Worm (Caenorhabditis elegans) whole organism, young adult: ENCODE results near the gene T05C12.1.

Experiments used
- B0336.3 ChIP-seq: fragments of 200-800 bp; sonication (Bioruptor generic); IDR thresholded peaks from 2 replicates; pipeline ENCODE4 v1.3.6; 2022; ENCODE audit warnings: missing genetic modification characterization, missing compliant biosample characterization
- F22D6.2 ChIP-seq: sonication (generic microtip); optimal IDR thresholded peaks from 2 replicates; lab custom pipeline; 2016; ENCODE audit warnings: mild to moderate bottlenecking, missing genetic modification characterization, missing compliant biosample characterization
- F37B4.10 ChIP-seq: fragments of 200-800 bp; sonication (Bioruptor generic); IDR thresholded peaks from 2 replicates; pipeline ENCODE4 v1.3.6; 2022; ENCODE audit warnings: missing genetic modification characterization, missing compliant biosample characterization
- F39B2.1 ChIP-seq: fragments of 200-800 bp; sonication (Bioruptor generic); IDR thresholded peaks from 2 replicates; pipeline ENCODE4 v1.3.6; 2022; ENCODE audit warnings: missing genetic modification reagents, missing genetic modification characterization, missing compliant biosample characterization
- F55B11.4 ChIP-seq: sonication (generic microtip); optimal IDR thresholded peaks from 2 replicates; lab custom pipeline; 2016; ENCODE audit warnings: missing compliant biosample characterization, missing genetic modification characterization, borderline replicate concordance; ENCODE audit not compliant: insufficient read depth
- F57A8.1 ChIP-seq: fragments of 200-800 bp; sonication (Bioruptor generic); optimal IDR thresholded peaks from 2 replicates; lab custom pipeline; 2018; ENCODE audit warnings: mild to moderate bottlenecking, missing genetic modification characterization, moderate library complexity, missing compliant biosample characterization
- K11D2.4 ChIP-seq: fragments of 200-800 bp; sonication (Bioruptor generic); IDR thresholded peaks from 2 replicates; pipeline ENCODE4 v1.3.6; 2022; ENCODE audit warnings: missing genetic modification reagents, missing genetic modification characterization, missing compliant biosample characterization
- Y53G8AR.9 ChIP-seq: fragments of 200-800 bp; sonication (Bioruptor generic); conservative IDR thresholded peaks from 2 replicates; pipeline ENCODE4 v1.3.6; 2022; ENCODE audit warnings: missing genetic modification reagents, missing genetic modification characterization, missing compliant biosample characterization
- aptf-3 ChIP-seq: fragments of 200-800 bp; sonication (Bioruptor generic); IDR thresholded peaks from 2 replicates; pipeline ENCODE4 v1.3.6; 2022; ENCODE audit warnings: missing genetic modification characterization, missing compliant biosample characterization
- attf-3 ChIP-seq: fragments of 200-800 bp; sonication (Bioruptor generic); conservative IDR thresholded peaks from 2 replicates; pipeline ENCODE4 v1.3.6; 2022; ENCODE audit warnings: missing genetic modification reagents, missing genetic modification characterization, missing compliant biosample characterization
- attf-5 ChIP-seq: fragments of 200-800 bp; sonication (Bioruptor generic); optimal IDR thresholded peaks from 2 replicates; lab custom pipeline; 2018; ENCODE audit warnings: mild to moderate bottlenecking, missing genetic modification characterization, missing compliant biosample characterization
- attf-6 ChIP-seq: fragments of 200-800 bp; sonication (Bioruptor generic); IDR thresholded peaks from 2 replicates; pipeline ENCODE4 v1.3.6; 2022; ENCODE audit warnings: missing genetic modification reagents, missing genetic modification characterization, missing compliant biosample characterization
- bed-2 ChIP-seq: fragments of 200-800 bp; sonication (Bioruptor generic); IDR thresholded peaks from 2 replicates; pipeline ENCODE4 v1.3.6; 2022; ENCODE audit warnings: missing genetic modification reagents, missing genetic modification characterization, missing compliant biosample characterization
- ccch-3 ChIP-seq: fragments of 200-800 bp; sonication (Bioruptor generic); optimal IDR thresholded peaks from 2 replicates; lab custom pipeline; 2018; ENCODE audit warnings: mild to moderate bottlenecking, missing genetic modification characterization, missing compliant biosample characterization
- ceh-100 ChIP-seq: fragments of 200-800 bp; sonication (Bioruptor generic); IDR thresholded peaks from 2 replicates; pipeline ENCODE4 v1.3.6; 2022; ENCODE audit warnings: missing genetic modification reagents, missing genetic modification characterization, missing compliant biosample characterization
- dox-1 ChIP-seq: fragments of 200-800 bp; sonication (Bioruptor generic); IDR thresholded peaks from 2 replicates; pipeline ENCODE4 v1.3.6; 2022; ENCODE audit warnings: missing genetic modification reagents, missing genetic modification characterization, missing compliant biosample characterization
- egl-18 ChIP-seq: fragments of 200-800 bp; sonication (Bioruptor generic); IDR thresholded peaks from 2 replicates; pipeline ENCODE4 v1.3.6; 2022; ENCODE audit warnings: missing genetic modification reagents, missing genetic modification characterization, missing compliant biosample characterization
- egl-44 ChIP-seq: fragments of 200-800 bp; sonication (Bioruptor generic); IDR thresholded peaks from 2 replicates; pipeline ENCODE4 v1.3.6; 2022; ENCODE audit warnings: missing genetic modification reagents, missing genetic modification characterization, missing compliant biosample characterization
- gei-17 ChIP-seq: fragments of 200-800 bp; sonication (Bioruptor generic); optimal IDR thresholded peaks from 2 replicates; lab custom pipeline; 2018; ENCODE audit warnings: mild to moderate bottlenecking, missing genetic modification characterization, missing compliant biosample characterization
- him-1 ChIP-seq: sonication (generic microtip); optimal IDR thresholded peaks from 2 replicates; lab custom pipeline; 2016; ENCODE audit warnings: missing genotype, missing genetic modification reagents, missing genetic modification characterization, missing compliant biosample characterization
- hlh-26 ChIP-seq: fragments of 200-800 bp; sonication (Bioruptor generic); conservative IDR thresholded peaks from 2 replicates; pipeline ENCODE4 v1.3.6; 2022; ENCODE audit warnings: missing genetic modification reagents, missing genetic modification characterization, missing compliant biosample characterization
- hmg-20 ChIP-seq: fragments of 200-800 bp; sonication (Bioruptor generic); IDR thresholded peaks from 2 replicates; pipeline ENCODE4 v1.3.6; 2022; ENCODE audit warnings: missing genetic modification reagents, missing genetic modification characterization, missing compliant biosample characterization
- hrde-1 ChIP-seq: sonication (generic microtip); optimal IDR thresholded peaks from 2 replicates; lab custom pipeline; 2016; ENCODE audit warnings: missing genetic modification characterization, mild to moderate bottlenecking, missing compliant biosample characterization, moderate library complexity, missing genotype, missing genetic modification reagents, borderline replicate concordance
- hsf-1 ChIP-seq: fragments of 200-800 bp; sonication (Bioruptor generic); IDR thresholded peaks from 2 replicates; pipeline ENCODE4 v1.3.6; 2022; ENCODE audit warnings: missing genetic modification reagents, missing genetic modification characterization, missing compliant biosample characterization
- lag-1 ChIP-seq: fragments of 200-800 bp; sonication (Bioruptor generic); IDR thresholded peaks from 2 replicates; pipeline ENCODE4 v1.3.6; 2022; ENCODE audit warnings: missing genetic modification reagents, missing genetic modification characterization, missing compliant biosample characterization
- lir-1 ChIP-seq: fragments of 200-800 bp; sonication (Bioruptor generic); conservative IDR thresholded peaks from 2 replicates; pipeline ENCODE4 v1.3.6; 2022; ENCODE audit warnings: missing genetic modification reagents, missing genetic modification characterization, missing compliant biosample characterization
- madf-3 ChIP-seq: fragments of 200-800 bp; sonication (Bioruptor generic); IDR thresholded peaks from 2 replicates; pipeline ENCODE4 v1.3.6; 2022; ENCODE audit warnings: missing genetic modification reagents, missing genetic modification characterization, missing compliant biosample characterization
- madf-6 ChIP-seq: fragments of 200-800 bp; sonication (Bioruptor generic); IDR thresholded peaks from 2 replicates; pipeline ENCODE4 v1.3.6; 2022; ENCODE audit warnings: missing genetic modification reagents, missing genetic modification characterization, missing compliant biosample characterization
- nfya-1 ChIP-seq: sonication (generic microtip); optimal IDR thresholded peaks from 2 replicates; lab custom pipeline; 2017; ENCODE audit warnings: antibody characterized with exemption, missing compliant biosample characterization, missing genetic modification characterization, borderline replicate concordance; ENCODE audit not compliant: insufficient read depth
- nfya-2 ChIP-seq: fragments of 200-800 bp; sonication (Bioruptor generic); IDR thresholded peaks from 2 replicates; pipeline ENCODE4 v1.3.6; 2022; ENCODE audit warnings: missing genetic modification reagents, missing genetic modification characterization, missing compliant biosample characterization
- nhr-179 ChIP-seq: sonication (generic microtip); optimal IDR thresholded peaks from 2 replicates; lab custom pipeline; 2016; ENCODE audit warnings: mild to moderate bottlenecking, missing genetic modification characterization, missing compliant biosample characterization
- nhr-80 ChIP-seq: sonication (generic microtip); optimal IDR thresholded peaks from 2 replicates; lab custom pipeline; 2016; ENCODE audit warnings: missing genetic modification characterization, missing compliant biosample characterization
- repo-1 ChIP-seq: sonication (generic microtip); optimal IDR thresholded peaks from 2 replicates; lab custom pipeline; 2017; ENCODE audit warnings: mild to moderate bottlenecking, missing genetic modification characterization, missing compliant biosample characterization
- snpc-1.3 ChIP-seq: sonication (generic microtip); optimal IDR thresholded peaks from 2 replicates; lab custom pipeline; 2017; ENCODE audit warnings: missing genetic modification characterization, mild to moderate bottlenecking, missing compliant biosample characterization, antibody characterized with exemption, moderate library complexity, missing genotype, missing genetic modification reagents; ENCODE audit not compliant: insufficient read depth
- snpc-4 ChIP-seq, 5 experiments: fragments of 150-350 bp in 1 of 5; sonication (generic microtip) in 4 of 5; optimal IDR thresholded peaks; 2 replicates each; lab custom pipeline; 2014 to 2018; ENCODE audit warnings: missing genetic modification characterization in 5 of 5, missing biosample characterization in 3 of 5, antibody characterized with exemption in 2 of 5, mild to moderate bottlenecking in 2 of 5, missing compliant biosample characterization in 2 of 5, missing genotype in 2 of 5, moderate library complexity in 2 of 5, missing genetic modification reagents in 1 of 5
- sptf-2 ChIP-seq: fragments of 200-800 bp; sonication (Bioruptor generic); optimal IDR thresholded peaks from 2 replicates; lab custom pipeline; 2018; ENCODE audit warnings: mild to moderate bottlenecking, missing genetic modification characterization, missing compliant biosample characterization
- tbx-9 ChIP-seq: sonication (generic microtip); optimal IDR thresholded peaks from 2 replicates; lab custom pipeline; 2016; ENCODE audit warnings: borderline replicate concordance, missing genetic modification characterization, inconsistent platforms, missing compliant biosample characterization
- ztf-18 ChIP-seq: sonication (generic microtip); optimal IDR thresholded peaks from 2 replicates; lab custom pipeline; 2016; ENCODE audit warnings: missing genotype, mild to moderate bottlenecking, missing genetic modification characterization, missing compliant biosample characterization
- ztf-22 ChIP-seq: fragments of 200-800 bp; sonication (Bioruptor generic); optimal IDR thresholded peaks from 2 replicates; lab custom pipeline; 2018; ENCODE audit warnings: mild to moderate bottlenecking, missing genetic modification characterization, moderate library complexity, missing compliant biosample characterization
- ztf-3 ChIP-seq: fragments of 200-800 bp; sonication (Bioruptor generic); optimal IDR thresholded peaks from 2 replicates; lab custom pipeline; 2018; ENCODE audit warnings: mild to moderate bottlenecking, missing genetic modification characterization, missing compliant biosample characterization
- ztf-6 ChIP-seq: fragments of 200-800 bp; sonication (Bioruptor generic); IDR thresholded peaks from 2 replicates; pipeline ENCODE4 v1.3.6; 2022; ENCODE audit warnings: missing genetic modification reagents, missing genetic modification characterization, missing compliant biosample characterization

The T05C12.1 gene

DNA sequence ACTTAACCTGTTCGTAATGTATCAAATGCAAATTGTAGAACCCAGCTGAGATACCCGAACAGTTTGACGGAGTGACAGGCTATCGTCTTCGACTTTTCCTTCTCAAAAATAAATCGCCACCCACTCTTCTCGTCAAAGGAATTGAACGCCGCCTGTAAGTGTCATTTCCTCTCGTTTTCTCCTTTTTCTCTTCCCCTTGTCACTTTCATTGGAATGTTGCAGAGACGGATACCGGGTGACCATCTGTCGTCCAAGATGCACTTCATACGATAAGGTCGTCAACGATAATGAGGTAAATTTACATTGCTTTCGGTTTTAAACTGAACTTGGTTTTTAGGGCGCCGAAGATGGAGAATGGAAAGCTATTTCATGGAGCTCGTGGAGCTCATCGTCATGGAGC is 26.3 kb downstream of the T05C12.1 start:
- TF ChIP-seq attf-5 (GFP tag; lab: Kevin White, UChicago), result no peak
- TF ChIP-seq sptf-2 (GFP tag; lab: Kevin White, UChicago), result no peak
- TF ChIP-seq ccch-3 (GFP tag; lab: Kevin White, UChicago), result no peak
- TF ChIP-seq ztf-3 (GFP tag; lab: Kevin White, UChicago), result no peak
- TF ChIP-seq, all 124 proteins: peak for 0

DNA sequence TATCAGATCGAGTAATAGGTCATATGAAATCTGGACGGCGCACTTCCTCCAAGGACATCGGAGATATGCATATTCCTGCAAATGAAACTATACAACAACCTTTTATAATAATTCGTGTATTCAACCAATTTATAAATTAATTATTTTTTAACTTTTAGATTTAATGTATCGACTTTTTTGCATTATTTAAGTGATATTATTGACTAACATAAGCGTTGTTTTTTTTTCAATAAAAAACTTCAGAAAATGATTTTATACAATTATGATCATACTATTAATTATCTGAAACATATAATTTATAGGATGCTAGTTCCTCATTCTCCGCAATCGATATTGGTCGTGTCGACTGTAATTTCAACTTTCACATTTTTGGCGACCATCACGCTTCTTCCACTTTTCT is 30.6 kb downstream of the T05C12.1 start, which contains the start of gene col-76:
Gene col-76, plus strand, starts transcription at position 301 of the 400 bp plus-strand sequence.
- TF ChIP-seq gei-17 (GFP tag; lab: Kevin White, UChicago) (no peak), nfya-1 (tag; lab: Kevin White, UChicago) (no peak), F39B2.1 (GFP tag; lab: Robert Waterston, UW) (no peak), egl-44 (GFP tag; lab: Robert Waterston, UW) (no peak), tbx-9 (tag; lab: Kevin White, UChicago) (no peak), snpc-4 (GFP tag; optimal IDR thresholded peaks at IDR 0.05; lab: Kevin White, UChicago) (no peak), snpc-4 (tag; optimal IDR thresholded peaks at IDR 0.05; lab: Kevin White, UChicago) (no peak), B0336.3 (GFP tag; lab: Robert Waterston, UW) (no peak), madf-3 (GFP tag; lab: Robert Waterston, UW) (no peak), F57A8.1 (GFP tag; lab: Kevin White, UChicago) (no peak), nfya-2 (GFP tag; lab: Robert Waterston, UW) (no peak), K11D2.4 (GFP tag; lab: Robert Waterston, UW) (no peak), F37B4.10 (GFP tag; lab: Robert Waterston, UW) (no peak), repo-1 (tag; lab: Kevin White, UChicago) (no peak)

DNA sequence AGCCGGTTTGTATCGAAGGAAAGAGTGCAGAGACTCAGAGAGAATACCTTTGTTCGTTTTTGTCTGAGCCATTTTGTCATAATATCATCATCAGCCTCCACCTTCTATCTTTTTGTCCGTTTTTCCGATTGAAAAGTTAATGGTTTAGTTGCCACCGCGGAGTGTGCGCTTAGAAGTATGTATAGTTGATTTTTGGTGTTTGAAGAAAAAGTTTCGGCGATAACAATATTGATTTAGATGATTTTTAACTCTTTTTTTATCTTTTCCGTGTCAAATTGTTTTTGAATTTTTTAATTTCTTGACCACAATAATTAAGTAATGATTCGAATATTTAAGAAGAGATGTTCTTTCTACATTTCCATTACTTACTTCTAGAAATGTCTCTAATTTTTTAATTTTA is 32.1 kb downstream of the T05C12.1 start:
- no peak for TF ChIP-seq ztf-22 (GFP tag; lab: Kevin White, UChicago)
- TF ChIP-seq egl-18, result no peak
- TF ChIP-seq nhr-80, result peak; percentile 48
- no peak for TF ChIP-seq ztf-6 (GFP tag; lab: Robert Waterston, UW)
- TF ChIP-seq gei-17 (GFP tag; lab: Kevin White, UChicago), result no peak
- TF ChIP-seq hmg-20 (GFP tag; lab: Robert Waterston, UW), result no peak

DNA sequence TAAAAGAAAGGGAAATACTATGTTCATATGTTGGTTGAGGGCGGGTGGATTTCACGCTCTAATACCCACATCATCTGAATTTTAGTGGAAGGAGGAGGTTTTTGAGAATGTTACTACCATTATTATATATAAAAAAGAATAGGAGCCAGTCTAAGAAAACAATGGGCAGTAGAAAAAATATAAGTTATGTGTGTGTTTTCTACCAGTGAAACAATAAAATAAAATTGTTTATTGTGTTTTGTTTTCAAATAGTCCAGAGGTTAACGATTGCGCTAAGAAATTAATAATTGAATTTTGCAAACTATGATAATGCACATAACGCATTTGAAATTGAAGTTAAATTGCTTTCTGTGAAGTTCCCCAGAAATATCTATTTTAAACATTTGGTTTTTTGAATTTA is 36.0 kb downstream of the T05C12.1 start, which contains the start of gene M110.8:
Gene M110.8, minus strand, starts transcription at position 101 of the 400 bp plus-strand sequence.
- TF ChIP-seq egl-18, result no peak
- TF ChIP-seq hlh-26 (GFP tag; lab: Robert Waterston, UW), result no peak
- TF ChIP-seq attf-5 (GFP tag; lab: Kevin White, UChicago), result no peak
- TF ChIP-seq hsf-1 (GFP tag; lab: Robert Waterston, UW), result no peak
- TF ChIP-seq aptf-3, result no peak
- no peak for TF ChIP-seq dox-1 (GFP tag; lab: Robert Waterston, UW)
- TF ChIP-seq nhr-179, result no peak
- no peak for TF ChIP-seq bed-2 (GFP tag; lab: Robert Waterston, UW)
- TF ChIP-seq, all 124 proteins: peak for 0

DNA sequence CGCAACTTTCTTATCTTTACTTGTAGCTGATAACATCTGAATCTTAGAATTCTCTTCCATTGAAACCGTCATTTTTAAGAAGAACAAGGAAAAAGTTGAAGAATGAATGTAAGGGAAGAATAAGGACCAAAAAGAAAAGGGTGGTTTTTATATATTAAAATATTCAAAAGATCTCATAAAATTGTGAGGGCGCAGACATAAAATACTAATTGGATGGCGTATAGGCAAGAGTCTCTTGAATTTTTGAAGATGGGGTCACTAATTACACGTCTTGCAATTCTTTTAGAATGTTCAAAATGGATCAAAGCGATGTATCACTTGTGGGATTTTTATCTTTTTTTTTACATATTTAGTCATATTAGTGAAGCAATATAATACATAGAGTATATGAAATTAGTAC is 39.2 kb downstream of the T05C12.1 start, which contains the start of gene twk-3:
Gene twk-3, minus strand, starts transcription at position 101 of the 400 bp plus-strand sequence.
- no peak for TF ChIP-seq snpc-1.3 (tag; lab: Kevin White, UChicago)
- TF ChIP-seq hrde-1 (tag; lab: Kevin White, UChicago), result no peak
- TF ChIP-seq attf-3 (GFP tag; lab: Robert Waterston, UW), result no peak
- no peak for TF ChIP-seq lir-1 (GFP tag; lab: Robert Waterston, UW)
- TF ChIP-seq F55B11.4 (tag; lab: Kevin White, UChicago), result no peak
- no peak for TF ChIP-seq attf-6 (GFP tag; lab: Robert Waterston, UW)
- TF ChIP-seq madf-6 (GFP tag; lab: Robert Waterston, UW), result no peak
- no peak for TF ChIP-seq ztf-3 (GFP tag; lab: Kevin White, UChicago)
- TF ChIP-seq lag-1 (GFP tag; lab: Robert Waterston, UW), result no peak
- TF ChIP-seq ztf-18 (tag; lab: Kevin White, UChicago), result no peak
- no peak for TF ChIP-seq ceh-100
- TF ChIP-seq F22D6.2 (tag; lab: Kevin White, UChicago), result no peak
- TF ChIP-seq him-1 (tag; lab: Kevin White, UChicago), result no peak
- no peak for TF ChIP-seq Y53G8AR.9 (GFP tag; lab: Robert Waterston, UW)
